Worm (Caenorhabditis elegans) whole organism, early embryonic: Measurements from ENCODE around the gene C07G1.15.

Experiments
- ama-1 ChIP-seq: fragments of 150-350 bp; optimal IDR thresholded peaks from 2 replicates; lab custom pipeline; 2014
- pes-1 ChIP-seq: fragments of 200-800 bp; sonication (Bioruptor generic); IDR thresholded peaks from 2 replicates; pipeline ENCODE4 v1.3.6; 2022; ENCODE audit warnings: missing genetic modification reagents, missing genetic modification characterization, missing compliant biosample characterization
- scrt-1 ChIP-seq: fragments of 200-800 bp; sonication (Bioruptor generic); IDR thresholded peaks from 2 replicates; pipeline ENCODE4 v1.3.6; 2022; ENCODE audit warnings: missing genetic modification characterization, missing compliant biosample characterization

- no peak for TF ChIP-seq scrt-1 (GFP tag; lab: Robert Waterston, UW)
- TF ChIP-seq pes-1 (GFP tag; lab: Robert Waterston, UW) = no peak
- TF ChIP-seq ama-1 (lab: Kevin White, UChicago) = no peak
These were observed 9.8 kb upstream of the C07G1.15 start for ce11 chrIV:8159995-8160394.
